Worm (Caenorhabditis elegans) whole organism, late embryonic: ENCODE results near the gene seld-1.
A peak's percentile ranks its signal among the peaks of the same experiment; 100 is the strongest.
"Not testable (repeated sequence)": the region's sequence is repeated elsewhere in the genome, so short reads cannot be mapped to it uniquely, and the experiment has no call there.

Experiments
- C38D4.7 ChIP-seq: fragments of 200-800 bp; sonication (Bioruptor generic); optimal IDR thresholded peaks from 2 replicates; lab custom pipeline; 2018; ENCODE audit warnings: mild to moderate bottlenecking, missing genetic modification characterization, moderate library complexity, missing compliant biosample characterization
- Y22D7AL.16 ChIP-seq: sonication (generic microtip); optimal IDR thresholded peaks from 2 replicates; lab custom pipeline; 2016; ENCODE audit warnings: missing genetic modification characterization, missing compliant biosample characterization
- ama-1 ChIP-seq: fragments of 150-350 bp; optimal IDR thresholded peaks from 2 replicates; lab custom pipeline; 2014
- ceh-22 ChIP-seq: sonication (generic microtip); optimal IDR thresholded peaks from 2 replicates; lab custom pipeline; 2017; ENCODE audit warnings: missing biosample characterization, missing genetic modification characterization
- ceh-24 ChIP-seq: sonication (generic microtip); optimal IDR thresholded peaks from 2 replicates; lab custom pipeline; 2016; ENCODE audit warnings: mild to moderate bottlenecking, missing genetic modification characterization, missing compliant biosample characterization
- ceh-30 ChIP-seq: fragments of 150-350 bp; optimal IDR thresholded peaks from 2 replicates; lab custom pipeline; 2014; ENCODE audit warnings: missing biosample characterization, missing genetic modification characterization
- ceh-34 ChIP-seq: sonication (generic microtip); optimal IDR thresholded peaks from 2 replicates; lab custom pipeline; 2016; ENCODE audit warnings: mild to moderate bottlenecking, missing genetic modification characterization, missing compliant biosample characterization
- ceh-45 ChIP-seq: fragments of 200-800 bp; sonication (Bioruptor generic); IDR thresholded peaks from 2 replicates; pipeline ENCODE4 v1.3.6; 2022; ENCODE audit warnings: missing genetic modification reagents, missing genetic modification characterization, missing compliant biosample characterization
- ceh-48 ChIP-seq: sonication (generic microtip); optimal IDR thresholded peaks from 2 replicates; lab custom pipeline; 2016; ENCODE audit warnings: missing genetic modification characterization, inconsistent platforms, missing compliant biosample characterization
- elt-2 ChIP-seq: sonication (generic microtip); optimal IDR thresholded peaks from 2 replicates; lab custom pipeline; 2016; ENCODE audit warnings: missing genetic modification reagents, missing genetic modification characterization, missing compliant biosample characterization
- fkh-6 ChIP-seq: sonication (generic microtip); optimal IDR thresholded peaks from 2 replicates; lab custom pipeline; 2016; ENCODE audit warnings: missing genetic modification characterization, missing compliant biosample characterization
- gmeb-2 ChIP-seq: sonication (generic microtip); optimal IDR thresholded peaks from 2 replicates; lab custom pipeline; 2016; ENCODE audit warnings: missing genetic modification characterization, inconsistent platforms, missing compliant biosample characterization
- hlh-13 ChIP-seq: fragments of 200-800 bp; sonication (Bioruptor generic); optimal IDR thresholded peaks from 2 replicates; lab custom pipeline; 2018; ENCODE audit warnings: mild to moderate bottlenecking, missing genetic modification characterization, missing compliant biosample characterization
- hlh-15 ChIP-seq: sonication (generic microtip); optimal IDR thresholded peaks from 2 replicates; lab custom pipeline; 2016; ENCODE audit warnings: missing genetic modification characterization, missing compliant biosample characterization
- hlh-30 ChIP-seq: sonication (generic microtip); optimal IDR thresholded peaks from 2 replicates; lab custom pipeline; 2017; ENCODE audit warnings: antibody characterized with exemption, missing genetic modification characterization, missing compliant biosample characterization; ENCODE audit not compliant: insufficient read depth
- lim-6 ChIP-seq: sonication (generic microtip); optimal IDR thresholded peaks from 2 replicates; lab custom pipeline; 2016; ENCODE audit warnings: missing genetic modification characterization, missing compliant biosample characterization
- mec-3 ChIP-seq: sonication (generic microtip); optimal IDR thresholded peaks from 2 replicates; lab custom pipeline; 2016; ENCODE audit warnings: borderline replicate concordance, missing genetic modification characterization, missing compliant biosample characterization
- nfya-1 ChIP-seq: sonication (generic microtip); optimal IDR thresholded peaks from 2 replicates; lab custom pipeline; 2017; ENCODE audit warnings: missing genetic modification characterization, mild to moderate bottlenecking, missing compliant biosample characterization, antibody characterized with exemption, moderate library complexity
- nhr-232 ChIP-seq: sonication (generic microtip); optimal IDR thresholded peaks from 2 replicates; lab custom pipeline; 2016; ENCODE audit warnings: missing genetic modification characterization, missing compliant biosample characterization
- odd-2 ChIP-seq: sonication (generic microtip); optimal IDR thresholded peaks from 2 replicates; lab custom pipeline; 2017; ENCODE audit warnings: antibody characterized with exemption, mild to moderate bottlenecking, missing genetic modification characterization, missing compliant biosample characterization
- pax-1 ChIP-seq: fragments of 150-350 bp; optimal IDR thresholded peaks from 2 replicates; lab custom pipeline; 2014; ENCODE audit warnings: missing biosample characterization, missing genetic modification characterization
- pha-2 ChIP-seq: sonication (generic microtip); optimal IDR thresholded peaks from 2 replicates; lab custom pipeline; 2017; ENCODE audit warnings: mild to moderate bottlenecking, missing genetic modification characterization, missing compliant biosample characterization
- pha-4 ChIP-seq: fragments of 150-350 bp; optimal IDR thresholded peaks from 2 replicates; lab custom pipeline; 2018; ENCODE audit warnings: missing biosample characterization, missing genetic modification reagents, missing genetic modification characterization
- pqm-1 ChIP-seq: sonication (generic microtip); optimal IDR thresholded peaks from 2 replicates; lab custom pipeline; 2016; ENCODE audit warnings: missing genetic modification characterization, missing compliant biosample characterization
- pros-1 ChIP-seq: fragments of 150-350 bp; optimal IDR thresholded peaks from 2 replicates; lab custom pipeline; 2014; ENCODE audit warnings: missing biosample characterization, missing genetic modification reagents, missing genetic modification characterization
- ttx-3 ChIP-seq: sonication (generic microtip); optimal IDR thresholded peaks from 2 replicates; lab custom pipeline; 2016; ENCODE audit warnings: missing genetic modification reagents, missing genetic modification characterization, missing compliant biosample characterization
- unc-3 ChIP-seq, 2 experiments: fragments of 200-800 bp in 1 of 2; sonication (Bioruptor generic) in 1 of 2; sonication (generic microtip) in 1 of 2; conservative IDR thresholded peaks in 1 of 2; optimal IDR thresholded peaks in 1 of 2; 2 replicates each; pipeline versions ENCODE4 v1.3.6 to Lab custom; 2016 to 2022; ENCODE audit warnings: missing compliant biosample characterization in 2 of 2, missing genetic modification characterization in 2 of 2, missing genetic modification reagents in 1 of 2
- unc-55 ChIP-seq: sonication (generic microtip); optimal IDR thresholded peaks from 2 replicates; lab custom pipeline; 2017; ENCODE audit warnings: missing biosample characterization, missing genetic modification reagents, missing genetic modification characterization
- zip-5 ChIP-seq: sonication (generic microtip); optimal IDR thresholded peaks from 2 replicates; lab custom pipeline; 2016; ENCODE audit warnings: missing genetic modification characterization, missing compliant biosample characterization
- ztf-16 ChIP-seq: sonication (generic microtip); optimal IDR thresholded peaks from 2 replicates; lab custom pipeline; 2017; ENCODE audit warnings: missing genetic modification characterization, missing compliant biosample characterization

seld-1 gene

ce11 chrIV:13504065-13504464 is 1.2 kb upstream of the seld-1 start:
- 0 out of 2 replicates have a peak, but pooled peaks have one; percentile 19 for TF ChIP-seq unc-3 (GFP tag; conservative IDR thresholded peaks at IDR 0.05; lab: Robert Waterston, UW)
- TF ChIP-seq unc-3 (tag; optimal IDR thresholded peaks at IDR 0.05; lab: Kevin White, UChicago): not testable (repeated sequence)

ce11 chrIV:13505662-13506061 is 418 bp downstream of the seld-1 start, which contains the start of gene nlp-17:
Gene nlp-17 (minus strand): TSS chrIV:13505762.
- no peak for TF ChIP-seq mec-3
- no peak for TF ChIP-seq ceh-22 (tag; lab: Kevin White, UChicago)
- TF ChIP-seq ama-1 (lab: Kevin White, UChicago): no peak
- no peak for TF ChIP-seq unc-55 (GFP tag; lab: Kevin White, UChicago)

- TF ChIP-seq ceh-24 (tag; lab: Kevin White, UChicago) (no peak), unc-3 (GFP tag; conservative IDR thresholded peaks at IDR 0.05; lab: Robert Waterston, UW) (no peak), unc-3 (tag; optimal IDR thresholded peaks at IDR 0.05; lab: Kevin White, UChicago) (no peak), C38D4.7 (GFP tag; lab: Kevin White, UChicago) (no peak), lim-6 (no peak), ztf-16 (no peak), nhr-232 (tag; lab: Kevin White, UChicago) (no peak), ceh-30 (tag; lab: Kevin White, UChicago) (no peak), mec-3 (no peak), Y22D7AL.16 (tag; lab: Kevin White, UChicago) (no peak), ceh-45 (GFP tag; lab: Robert Waterston, UW) (no peak), odd-2 (tag; lab: Kevin White, UChicago) (no peak)
These were observed 3.7 kb downstream of the seld-1 start, which contains the start of gene afmd-2 for ce11 chrIV:13508924-13509323. Gene afmd-2 (plus strand): TSS chrIV:13509224.

ce11 chrIV:13510049-13510448 is 4.8 kb downstream of the seld-1 start:
- no peak for TF ChIP-seq gmeb-2 (tag; lab: Kevin White, UChicago)
- TF ChIP-seq pqm-1 (tag; lab: Kevin White, UChicago): no peak
- TF ChIP-seq odd-2 (tag; lab: Kevin White, UChicago): no peak
- no peak for TF ChIP-seq fkh-6 (tag; lab: Kevin White, UChicago)

- TF ChIP-seq ztf-16: no peak
- no peak for TF ChIP-seq pros-1
- no peak for TF ChIP-seq pha-2
These were observed 6.9 kb downstream of the seld-1 start, which contains the start of gene puf-3 for ce11 chrIV:13512112-13512569. Gene puf-3 (minus strand): TSS chrIV:13512162.

ce11 chrIV:13513010-13513409 is 7.8 kb downstream of the seld-1 start:
- TF ChIP-seq ztf-16 (no peak), ceh-34 (no peak), hlh-15 (tag; lab: Kevin White, UChicago) (no peak), pax-1 (tag; lab: Kevin White, UChicago) (no peak), pha-4 (tag; lab: Kevin White, UChicago) (no peak)

- TF ChIP-seq elt-2 (tag; lab: Kevin White, UChicago): no peak
- TF ChIP-seq pha-4 (tag; lab: Kevin White, UChicago): no peak
- TF ChIP-seq ceh-48 (tag; lab: Kevin White, UChicago): peak; percentile 73
- TF ChIP-seq ttx-3: no peak
- no peak for TF ChIP-seq hlh-30 (tag; lab: Kevin White, UChicago)
- TF ChIP-seq pha-2: no peak
- no peak for TF ChIP-seq zip-5
- TF ChIP-seq pax-1 (tag; lab: Kevin White, UChicago): no peak
- TF ChIP-seq nfya-1 (tag; lab: Kevin White, UChicago): peak; percentile 5
- TF ChIP-seq Y22D7AL.16 (tag; lab: Kevin White, UChicago): no peak
- TF ChIP-seq hlh-15 (tag; lab: Kevin White, UChicago): no peak
- TF ChIP-seq hlh-13 (GFP tag; lab: Kevin White, UChicago): no peak
- no peak for TF ChIP-seq nhr-232 (tag; lab: Kevin White, UChicago)
- TF ChIP-seq, all 69 proteins: peak for 2
These were observed 16.5 kb downstream of the seld-1 start, which contains the start of gene dcap-2 for ce11 chrIV:13521785-13522184. Gene dcap-2 (minus strand): TSS chrIV:13521870.
